Worm (Caenorhabditis elegans): Measurements from ENCODE around the gene T26C5.5.

T26C5.5 gene

ce11 chrII:9285171-9286025 lies 38.9 kb upstream of the T26C5.5 start, which contains the start of gene mtrr-1 (continued):
- TF ChIP-seq lin-14 (GFP tag; optimal IDR thresholded peaks at IDR 0.05) (no peak), unc-86 (tag; optimal IDR thresholded peaks at IDR 0.05) (no peak), lin-35 (GFP tag; optimal IDR thresholded peaks at IDR 0.05) (peak; percentile 2 to 16), tlp-1 (tag; optimal IDR thresholded peaks at IDR 0.05) (no peak), nhr-11 (tag; optimal IDR thresholded peaks at IDR 0.05) (no peak), skn-1 (tag; optimal IDR thresholded peaks at IDR 0.05) (no peak), rnt-1 (tag; optimal IDR thresholded peaks at IDR 0.05) (peak; percentile 13), fos-1 (tag; optimal IDR thresholded peaks at IDR 0.05) (no peak), C04F5.9 (tag; optimal IDR thresholded peaks at IDR 0.05) (no peak), fkh-8 (tag; optimal IDR thresholded peaks at IDR 0.05) (no peak), Y116A8C.19 (tag; optimal IDR thresholded peaks at IDR 0.05; ENCODE audit: borderline replicate concordance) (no peak), mef-2 (tag; optimal IDR thresholded peaks at IDR 0.05) (no peak), pag-3 (tag; optimal IDR thresholded peaks at IDR 0.05; ENCODE audit: borderline replicate concordance, insufficient read depth) (no peak), tbx-2 (tag; optimal IDR thresholded peaks at IDR 0.05) (no peak), C16A3.4 (tag; optimal IDR thresholded peaks at IDR 0.05) (no peak), nhr-237 (tag; optimal IDR thresholded peaks at IDR 0.05) (no peak), unc-62 (GFP tag; optimal IDR thresholded peaks at IDR 0.05) (no peak), dpl-1 (GFP tag; optimal IDR thresholded peaks at IDR 0.05) (peak in 2 of 3 experiments; percentile 11 to 46), efl-3 (GFP tag; optimal IDR thresholded peaks at IDR 0.05) (no peak), efl-1 (optimal IDR thresholded peaks at IDR 0.05) (peak; percentile 38 to 41), efl-1 (GFP tag; optimal IDR thresholded peaks at IDR 0.05 in 1 of 2) (peak in 1 of 2 experiments; percentile 37), lin-15B (tag; optimal IDR thresholded peaks at IDR 0.05) (no peak), grh-1 (GFP tag; IDR thresholded peaks at IDR 0.05) (peak; percentile 27; the same call in 1 of the 2 replicates), ces-1 (GFP tag; optimal IDR thresholded peaks at IDR 0.05) (no peak), nhr-76 (tag; optimal IDR thresholded peaks at IDR 0.05) (no peak), lir-3 (tag; optimal IDR thresholded peaks at IDR 0.05; ENCODE audit: poor library complexity) (no peak), nhr-71 (tag; optimal IDR thresholded peaks at IDR 0.05) (peak; percentile 55), ceh-82 (tag; optimal IDR thresholded peaks at IDR 0.05) (no peak), fkh-4 (tag; optimal IDR thresholded peaks at IDR 0.05; ENCODE audit: borderline replicate concordance) (no peak), ceh-8 (GFP tag; optimal IDR thresholded peaks at IDR 0.05) (peak; percentile 9), egl-27 (tag; optimal IDR thresholded peaks at IDR 0.05) (no peak), nhr-47 (tag; optimal IDR thresholded peaks at IDR 0.05) (no peak), sptf-1 (tag; optimal IDR thresholded peaks at IDR 0.05) (no peak), alr-1 (tag; optimal IDR thresholded peaks at IDR 0.05; ENCODE audit: borderline replicate concordance) (no peak), unc-30 (tag; optimal IDR thresholded peaks at IDR 0.05) (no peak), swsn-7 (tag; optimal IDR thresholded peaks at IDR 0.05) (peak; percentile 9), nhr-84 (tag; optimal IDR thresholded peaks at IDR 0.05) (no peak), vab-15 (tag; optimal IDR thresholded peaks at IDR 0.05) (no peak), hlh-4 (tag; optimal IDR thresholded peaks at IDR 0.05) (no peak), unc-98 (GFP tag; IDR thresholded peaks at IDR 0.05) (no peak), sox-4 (tag; optimal IDR thresholded peaks at IDR 0.05) (no peak), aha-1 (tag; optimal IDR thresholded peaks at IDR 0.05) (no peak), pax-3 (tag; optimal IDR thresholded peaks at IDR 0.05) (no peak), egl-13 (tag; optimal IDR thresholded peaks at IDR 0.05) (peak; percentile 5), aly-2 (tag; optimal IDR thresholded peaks at IDR 0.05) (peak; percentile 18), sup-37 (GFP tag; optimal IDR thresholded peaks at IDR 0.05) (no peak), fkh-10 (GFP tag; optimal IDR thresholded peaks at IDR 0.05) (peak; percentile 15), ztf-4 (tag; optimal IDR thresholded peaks at IDR 0.05) (peak; percentile 5), lin-13 (GFP tag; optimal IDR thresholded peaks at IDR 0.05) (no peak), dsc-1 (tag; optimal IDR thresholded peaks at IDR 0.05) (peak; percentile 28), C34B4.2 (tag; optimal IDR thresholded peaks at IDR 0.05) (no peak)

Data from whole organism, L1 larva.